Fruit fly (Drosophila melanogaster) whole organism, embryonic: Measurements from ENCODE around the gene ATPsynC.
A peak's percentile ranks its signal among the peaks of the same experiment; 100 is the strongest.

Experiments
- Abd-B ChIP-seq: fragments of 200-800 bp; sonication (Bioruptor generic); optimal IDR thresholded peaks from 2 replicates; lab custom pipeline; 2018; ENCODE audit warnings: missing biosample characterization, mild to moderate bottlenecking, missing genetic modification characterization, moderate library complexity
- Atf6 ChIP-seq: fragments of 200-800 bp; sonication (Bioruptor generic); IDR thresholded peaks from 2 replicates; pipeline ENCODE4 v1.3.6; 2022; ENCODE audit warnings: missing biosample characterization, missing genetic modification characterization
- B-H2 ChIP-seq: fragments of 200-800 bp; sonication (Bioruptor generic); optimal IDR thresholded peaks from 2 replicates; lab custom pipeline; 2018; ENCODE audit warnings: missing biosample characterization, mild to moderate bottlenecking, missing genetic modification characterization
- BEAF-32 ChIP-seq: fragments of 200-800 bp; sonication (Bioruptor generic); optimal IDR thresholded peaks from 3 replicates; lab custom pipeline; 2017; ENCODE audit warnings: missing biosample characterization, missing genetic modification characterization, mild to moderate bottlenecking, moderate library complexity, missing genetic modification reagents
- BtbVII ChIP-seq: fragments of 200-800 bp; sonication (Bioruptor generic); optimal IDR thresholded peaks from 3 replicates; lab custom pipeline; 2017; ENCODE audit warnings: missing biosample characterization, mild to moderate bottlenecking, missing genetic modification characterization
- CG10209 ChIP-seq: fragments of 200-800 bp; sonication (Bioruptor generic); optimal IDR thresholded peaks from 3 replicates; lab custom pipeline; 2017; ENCODE audit warnings: missing biosample characterization, mild to moderate bottlenecking, missing genetic modification characterization, missing genetic modification reagents
- CG10979 ChIP-seq: fragments of 200-800 bp; sonication (Bioruptor generic); optimal IDR thresholded peaks from 2 replicates; lab custom pipeline; 2018; ENCODE audit warnings: missing biosample characterization, mild to moderate bottlenecking, missing genetic modification characterization, moderate library complexity
- CG11456 ChIP-seq: fragments of 200-800 bp; sonication (Bioruptor generic); IDR thresholded peaks from 3 replicates; pipeline ENCODE4 v1.3.6; 2022; ENCODE audit warnings: missing biosample characterization, missing genetic modification characterization
- CG11723 ChIP-seq: fragments of 200-800 bp; sonication (Bioruptor generic); optimal IDR thresholded peaks from 2 replicates; lab custom pipeline; 2017; ENCODE audit warnings: missing biosample characterization, mild to moderate bottlenecking, missing genetic modification characterization
- CG12659 ChIP-seq: fragments of 200-800 bp; sonication (Bioruptor generic); optimal IDR thresholded peaks from 3 replicates; lab custom pipeline; 2017; ENCODE audit warnings: mild to moderate bottlenecking, missing biosample characterization, missing genetic modification reagents, missing genetic modification characterization
- CG12769 ChIP-seq: fragments of 200-800 bp; sonication (Bioruptor generic); optimal IDR thresholded peaks from 2 replicates; lab custom pipeline; 2019; ENCODE audit warnings: missing biosample characterization, mild to moderate bottlenecking, missing genetic modification characterization, moderate library complexity
- CG13424 ChIP-seq: fragments of 200-800 bp; sonication (Bioruptor generic); optimal IDR thresholded peaks from 2 replicates; lab custom pipeline; 2019; ENCODE audit warnings: missing biosample characterization, mild to moderate bottlenecking, missing genetic modification characterization, moderate library complexity
- CG13775 ChIP-seq: fragments of 200-800 bp; sonication (Bioruptor generic); optimal IDR thresholded peaks from 3 replicates; lab custom pipeline; 2017; ENCODE audit warnings: missing biosample characterization, mild to moderate bottlenecking, missing genetic modification characterization
- CG17361 ChIP-seq: fragments of 200-800 bp; sonication (Bioruptor generic); IDR thresholded peaks from 3 replicates; pipeline ENCODE4 v1.3.6; 2022; ENCODE audit warnings: missing biosample characterization, missing genetic modification characterization
- CG1792 ChIP-seq: fragments of 200-800 bp; sonication (Bioruptor generic); optimal IDR thresholded peaks from 2 replicates; lab custom pipeline; 2016; ENCODE audit warnings: missing biosample characterization, missing genetic modification characterization
- CG18262 ChIP-seq: fragments of 200-800 bp; optimal IDR thresholded peaks from 3 replicates; lab custom pipeline; 2019; ENCODE audit warnings: missing biosample characterization, mild to moderate bottlenecking, missing genetic modification characterization, moderate library complexity
- CG2120 ChIP-seq: fragments of 200-800 bp; sonication (Bioruptor generic); optimal IDR thresholded peaks from 3 replicates; lab custom pipeline; 2016; ENCODE audit warnings: missing biosample characterization, missing genetic modification characterization
- CG30020 ChIP-seq: fragments of 200-800 bp; optimal IDR thresholded peaks from 2 replicates; lab custom pipeline; 2019; ENCODE audit warnings: missing biosample characterization, mild to moderate bottlenecking, missing genetic modification characterization, moderate library complexity
- CG31365 ChIP-seq: fragments of 200-800 bp; sonication (Bioruptor generic); optimal IDR thresholded peaks from 2 replicates; lab custom pipeline; 2018; ENCODE audit warnings: missing biosample characterization, mild to moderate bottlenecking, missing genetic modification characterization
- CG4360 ChIP-seq: fragments of 200-800 bp; sonication (Bioruptor generic); IDR thresholded peaks from 2 replicates; pipeline ENCODE4 v1.3.6; 2022; ENCODE audit warnings: missing biosample characterization, missing genetic modification characterization
- CG6654 ChIP-seq: fragments of 200-800 bp; sonication (Bioruptor generic); optimal IDR thresholded peaks from 2 replicates; lab custom pipeline; 2017; ENCODE audit warnings: missing biosample characterization, mild to moderate bottlenecking, missing genetic modification characterization
- CG7372 ChIP-seq: fragments of 200-800 bp; sonication (Bioruptor generic); IDR thresholded peaks from 2 replicates; pipeline ENCODE4 v1.3.6; 2022; ENCODE audit warnings: missing biosample characterization, missing genetic modification characterization
- CG7963 ChIP-seq: fragments of 200-800 bp; sonication (Bioruptor generic); IDR thresholded peaks from 3 replicates; pipeline ENCODE4 v1.3.6; 2022; ENCODE audit warnings: missing biosample characterization, missing genetic modification characterization; ENCODE audit not compliant: partially characterized antibody
- CG8388 ChIP-seq: fragments of 200-800 bp; sonication (Bioruptor generic); optimal IDR thresholded peaks from 2 replicates; lab custom pipeline; 2019; ENCODE audit warnings: missing biosample characterization, mild to moderate bottlenecking, missing genetic modification characterization, moderate library complexity
- CG9609 ChIP-seq: fragments of 200-800 bp; sonication (Bioruptor generic); optimal IDR thresholded peaks from 3 replicates; lab custom pipeline; 2016; ENCODE audit warnings: missing biosample characterization, missing genetic modification characterization
- CrebB ChIP-seq: fragments of 200-800 bp; sonication (Bioruptor generic); optimal IDR thresholded peaks from 3 replicates; lab custom pipeline; 2018; ENCODE audit warnings: missing biosample characterization, mild to moderate bottlenecking, missing genetic modification characterization
- Dll ChIP-seq: fragments of 200-800 bp; sonication (Bioruptor generic); IDR thresholded peaks from 4 replicates; pipeline ENCODE4 v1.3.6; 2022; ENCODE audit warnings: missing biosample characterization, missing genetic modification characterization; ENCODE audit not compliant: partially characterized antibody
- Gug ChIP-seq: fragments of 200-800 bp; sonication (Bioruptor generic); IDR thresholded peaks from 4 replicates; pipeline ENCODE4 v1.3.6; 2022; ENCODE audit warnings: missing biosample characterization, missing genetic modification characterization
- Hmx ChIP-seq: fragments of 200-800 bp; sonication (Bioruptor generic); optimal IDR thresholded peaks from 2 replicates; lab custom pipeline; 2016; ENCODE audit warnings: missing biosample characterization, missing genetic modification characterization
- Sox102F ChIP-seq: fragments of 200-800 bp; sonication (Bioruptor generic); optimal IDR thresholded peaks from 2 replicates; lab custom pipeline; 2018; ENCODE audit warnings: missing biosample characterization, mild to moderate bottlenecking, missing genetic modification characterization, moderate library complexity
- ac ChIP-seq: fragments of 200-800 bp; sonication (Bioruptor generic); optimal IDR thresholded peaks from 3 replicates; lab custom pipeline; 2017; ENCODE audit warnings: missing biosample characterization, mild to moderate bottlenecking, missing genetic modification characterization
- bcd ChIP-seq: fragments of 200-800 bp; sonication (Bioruptor generic); optimal IDR thresholded peaks from 2 replicates; lab custom pipeline; 2017; ENCODE audit warnings: missing biosample characterization, mild to moderate bottlenecking, missing genetic modification characterization
- chm ChIP-seq: fragments of 200-800 bp; sonication (Bioruptor generic); IDR thresholded peaks from 2 replicates; pipeline ENCODE4 v1.3.6; 2022; ENCODE audit warnings: missing biosample characterization, missing genetic modification characterization
- dati ChIP-seq: fragments of 200-800 bp; sonication (Bioruptor generic); IDR thresholded peaks from 2 replicates; pipeline ENCODE4 v1.3.6; 2022; ENCODE audit warnings: missing biosample characterization, missing genetic modification characterization
- emc ChIP-seq: fragments of 200-800 bp; sonication (Bioruptor generic); optimal IDR thresholded peaks from 2 replicates; lab custom pipeline; 2016; ENCODE audit warnings: missing biosample characterization, missing genetic modification characterization
- eve ChIP-seq, 2 experiments: fragments of >200 bp; optimal IDR thresholded peaks; 2 replicates each; lab custom pipeline; 2017; ENCODE audit warnings: missing biosample characterization in 2 of 2, missing genetic modification characterization in 2 of 2
- fru ChIP-seq: fragments of >200 bp; optimal IDR thresholded peaks from 2 replicates; lab custom pipeline; 2017
- fu2 ChIP-seq: fragments of 200-800 bp; sonication (Bioruptor generic); optimal IDR thresholded peaks from 2 replicates; lab custom pipeline; 2016; ENCODE audit warnings: missing biosample characterization, missing genetic modification characterization
- gfzf ChIP-seq: fragments of 200-800 bp; sonication (Bioruptor generic); optimal IDR thresholded peaks from 2 replicates; lab custom pipeline; 2016; ENCODE audit warnings: missing biosample characterization, mild to moderate bottlenecking, missing genetic modification characterization, moderate library complexity
- hbn ChIP-seq: fragments of 200-800 bp; sonication (Bioruptor generic); IDR thresholded peaks from 2 replicates; pipeline ENCODE4 v1.3.6; 2022; ENCODE audit warnings: missing biosample characterization, missing genetic modification characterization; ENCODE audit not compliant: partially characterized antibody
- ind ChIP-seq: fragments of 200-800 bp; sonication (Bioruptor generic); optimal IDR thresholded peaks from 3 replicates; lab custom pipeline; 2016; ENCODE audit warnings: missing biosample characterization, missing genetic modification characterization
- insv ChIP-seq, 2 experiments: fragments of 200-800 bp; sonication (Bioruptor generic); optimal IDR thresholded peaks; 3 replicates each; lab custom pipeline; 2016 to 2018; ENCODE audit warnings: missing biosample characterization in 2 of 2, missing genetic modification characterization in 2 of 2
- lov ChIP-seq, 2 experiments: fragments of 200-800 bp in 1 of 2; fragments of >200 bp in 1 of 2; sonication (Bioruptor generic) in 1 of 2; IDR thresholded peaks in 1 of 2; optimal IDR thresholded peaks in 1 of 2; 2 replicates in 1 of 2; 3 replicates in 1 of 2; pipeline versions ENCODE4 v1.3.6 to Lab custom; 2017 to 2022; ENCODE audit warnings: missing biosample characterization in 1 of 2, missing genetic modification characterization in 1 of 2
- org-1 ChIP-seq: fragments of 200-800 bp; sonication (Bioruptor generic); optimal IDR thresholded peaks from 2 replicates; lab custom pipeline; 2017; ENCODE audit warnings: missing biosample characterization, missing genetic modification characterization
- sc ChIP-seq, 3 experiments: fragments of >200 bp in 2 of 3; fragments of 200-800 bp in 1 of 3; sonication (Bioruptor generic) in 1 of 3; optimal IDR thresholded peaks; 2 replicates in 2 of 3; 3 replicates in 1 of 3; lab custom pipeline; 2017; ENCODE audit warnings: mild to moderate bottlenecking in 1 of 3, missing biosample characterization in 1 of 3, missing genetic modification characterization in 1 of 3, missing genetic modification reagents in 1 of 3
- unpg ChIP-seq: fragments of 200-800 bp; sonication (Bioruptor generic); optimal IDR thresholded peaks from 3 replicates; lab custom pipeline; 2018; ENCODE audit warnings: missing biosample characterization, mild to moderate bottlenecking, missing genetic modification characterization, moderate library complexity
- vvl ChIP-seq: fragments of 200-800 bp; sonication (Bioruptor generic); IDR thresholded peaks from 2 replicates; pipeline ENCODE4 v1.3.6; 2022; ENCODE audit warnings: missing biosample characterization, missing genetic modification characterization
- zen ChIP-seq: fragments of 200-800 bp; sonication (Bioruptor generic); optimal IDR thresholded peaks from 3 replicates; lab custom pipeline; 2018; ENCODE audit warnings: missing biosample characterization, mild to moderate bottlenecking, missing genetic modification characterization, moderate library complexity

Gene ATPsynC

DNA sequence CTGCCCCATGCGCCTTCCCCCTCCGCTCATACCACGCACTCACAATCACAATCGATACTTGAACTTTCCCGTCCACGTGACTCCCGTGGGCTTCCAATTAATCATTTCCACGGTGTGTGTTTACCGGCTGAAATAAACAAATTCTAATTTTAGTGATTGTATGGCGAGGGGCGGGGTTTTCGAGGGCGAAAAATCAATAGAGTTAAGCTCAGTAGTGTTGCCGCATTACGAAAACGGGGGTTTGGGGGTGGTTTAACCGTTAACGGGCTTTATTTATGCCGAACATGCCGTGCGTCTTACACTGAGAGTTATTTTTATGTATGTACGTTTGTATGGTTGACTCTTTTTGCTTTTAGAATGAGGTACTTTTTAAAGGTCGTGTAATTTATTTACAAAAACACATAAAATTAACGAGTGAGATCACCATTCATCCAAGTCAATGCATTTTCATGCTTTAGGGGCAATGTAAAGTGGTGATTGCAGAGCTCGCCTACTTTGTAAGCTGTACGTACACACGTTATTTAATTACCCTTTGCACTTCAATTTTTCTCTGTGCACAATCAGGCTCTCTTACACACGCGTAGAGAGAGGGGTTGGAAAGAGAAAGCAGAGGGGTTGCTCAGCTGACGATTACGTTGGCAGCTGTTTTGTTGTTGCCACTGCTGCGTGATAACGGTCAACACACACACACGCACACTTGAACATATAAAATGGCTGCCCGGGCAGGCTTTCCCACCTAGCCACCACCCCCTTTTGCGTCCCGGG lies 2.9 kb upstream of the ATPsynC start (continued):
- TF ChIP-seq Sox102F (peak; percentile 81), eve (GFP tag; optimal IDR thresholded peaks at IDR 0.05; lab: Kevin White, UChicago) (peak in 1 of 2 experiments; percentile 26), B-H2 (GFP tag; lab: Kevin White, UChicago) (peak; percentile 74), CG11456 (no peak), CG7963 (GFP tag; lab: Robert Waterston, UW) (no peak), gfzf (GFP tag; lab: Kevin White, UChicago) (no peak), ind (GFP tag; lab: Kevin White, UChicago) (peak; percentile 85), CG31365 (peak; percentile 53), BEAF-32 (no peak), CG10979 (tag; lab: Kevin White, UChicago) (peak; percentile 83), CG2120 (GFP tag; lab: Kevin White, UChicago) (peak; percentile 92), CG9609 (GFP tag; lab: Kevin White, UChicago) (peak; percentile 87), CG10209 (GFP tag; lab: Kevin White, UChicago) (peak; percentile 89), CG4360 (GFP tag; lab: Robert Waterston, UW) (no peak), CG1792 (GFP tag; lab: Kevin White, UChicago) (peak; percentile 65), chm (GFP tag; lab: Robert Waterston, UW) (no peak), CG12659 (GFP tag; lab: Kevin White, UChicago) (peak; percentile 87), CG8388 (GFP tag; lab: Kevin White, UChicago) (peak; percentile 82), BtbVII (GFP tag; lab: Kevin White, UChicago) (peak; percentile 70), hbn (GFP tag; lab: Robert Waterston, UW) (no peak), org-1 (GFP tag; lab: Kevin White, UChicago) (peak; percentile 90), dati (GFP tag; lab: Robert Waterston, UW) (no peak), ac (peak; percentile 77), emc (GFP tag; lab: Kevin White, UChicago) (peak; percentile 77), CG18262 (tag; lab: Kevin White, UChicago) (peak; percentile 84), sc (optimal IDR thresholded peaks at IDR 0.05; lab: Kevin White, UChicago) (no peak), sc (GFP tag; optimal IDR thresholded peaks at IDR 0.05; lab: Kevin White, UChicago) (peak; percentile 78), CG11723 (peak; percentile 61), fru (lab: Kevin White, UChicago) (no peak), CG6654 (GFP tag; lab: Kevin White, UChicago) (peak; percentile 28), Atf6 (no peak), vvl (no peak), Hmx (GFP tag; lab: Kevin White, UChicago) (peak; percentile 40), CG30020 (tag; lab: Kevin White, UChicago) (peak; percentile 62), CG17361 (GFP tag; lab: Robert Waterston, UW) (no peak), Dll (GFP tag; lab: Robert Waterston, UW) (no peak), CG12769 (peak; percentile 90), lov (optimal IDR thresholded peaks at IDR 0.05; lab: Kevin White, UChicago) (no peak), lov (GFP tag; IDR thresholded peaks at IDR 0.05; lab: Robert Waterston, UW) (no peak), Gug (GFP tag; lab: Robert Waterston, UW) (peak; percentile 58; the same call in 3 of the 4 replicates), unpg (GFP tag; lab: Kevin White, UChicago) (peak; percentile 85), Abd-B (peak; percentile 77), insv (GFP tag; optimal IDR thresholded peaks at IDR 0.05; lab: Kevin White, UChicago) (peak in 1 of 2 experiments; percentile 40), zen (peak; percentile 71), bcd (GFP tag; lab: Kevin White, UChicago) (peak; percentile 85), CG7372 (GFP tag; lab: Robert Waterston, UW) (no peak), CG13424 (tag; lab: Kevin White, UChicago) (peak; percentile 90), CG13775 (GFP tag; lab: Kevin White, UChicago) (peak; percentile 83), fu2 (peak; percentile 87), CrebB (tag; lab: Kevin White, UChicago) (peak; percentile 76)
